Fruit fly (Drosophila melanogaster) whole organism, embryonic: ENCODE measurements around the gene RhoGAP93B.

Experiments used
- Sox102F ChIP-seq: fragments of 200-800 bp; sonication (Bioruptor generic); optimal IDR thresholded peaks from 2 replicates; lab custom pipeline; 2018; ENCODE audit warnings: missing biosample characterization, mild to moderate bottlenecking, missing genetic modification characterization, moderate library complexity
- Vsx1 ChIP-seq: fragments of 200-800 bp; sonication (Bioruptor generic); optimal IDR thresholded peaks from 2 replicates; lab custom pipeline; 2017; ENCODE audit warnings: missing biosample characterization, mild to moderate bottlenecking, missing genetic modification characterization, missing genetic modification reagents

dm6 chr3R:21065696-21066080 is 31.9 kb downstream of the RhoGAP93B start:
- TF ChIP-seq Vsx1 (GFP tag; lab: Kevin White, UChicago) (no peak), Sox102F (GFP tag; lab: Kevin White, UChicago) (no peak)
